Fruit fly (Drosophila melanogaster) whole organism, embryonic: ENCODE measurements around the gene TwdlF.

ENCODE experiments used
- Aef1 ChIP-seq: fragments of 200-800 bp; sonication (Bioruptor generic); IDR thresholded peaks from 3 replicates; pipeline ENCODE4 v1.3.6; 2022; ENCODE audit warnings: missing biosample characterization, missing genetic modification characterization
- Bgb ChIP-seq: fragments of 200-800 bp; sonication (Bioruptor generic); IDR thresholded peaks from 2 replicates; pipeline ENCODE4 v1.3.6; 2022; ENCODE audit warnings: missing biosample characterization, missing genetic modification characterization; ENCODE audit not compliant: partially characterized antibody
- BtbVII ChIP-seq: fragments of 200-800 bp; sonication (Bioruptor generic); optimal IDR thresholded peaks from 3 replicates; lab custom pipeline; 2017; ENCODE audit warnings: missing biosample characterization, mild to moderate bottlenecking, missing genetic modification characterization
- CG10267 ChIP-seq: fragments of 200-800 bp; sonication (Bioruptor generic); optimal IDR thresholded peaks from 2 replicates; lab custom pipeline; 2018; ENCODE audit warnings: missing biosample characterization, mild to moderate bottlenecking, missing genetic modification characterization, moderate library complexity
- CG10543 ChIP-seq: fragments of 200-800 bp; sonication (Bioruptor generic); optimal IDR thresholded peaks from 3 replicates; lab custom pipeline; 2017; ENCODE audit warnings: missing biosample characterization, mild to moderate bottlenecking, missing genetic modification characterization, moderate library complexity
- CG11093 ChIP-seq: fragments of 200-800 bp; sonication (Bioruptor generic); IDR thresholded peaks from 3 replicates; pipeline ENCODE4 v1.3.6; 2022; ENCODE audit warnings: missing biosample characterization, missing genetic modification characterization
- CG11504 ChIP-seq: fragments of 200-800 bp; sonication (Bioruptor generic); optimal IDR thresholded peaks from 3 replicates; lab custom pipeline; 2019; ENCODE audit warnings: missing biosample characterization, mild to moderate bottlenecking, missing genetic modification characterization, moderate library complexity
- CG11560 ChIP-seq: fragments of 200-800 bp; sonication (Bioruptor generic); IDR thresholded peaks from 3 replicates; pipeline ENCODE4 v1.3.6; 2022; ENCODE audit warnings: missing biosample characterization, missing genetic modification characterization
- CG12104 ChIP-seq: fragments of 200-800 bp; sonication (Bioruptor generic); optimal IDR thresholded peaks from 3 replicates; lab custom pipeline; 2016; ENCODE audit warnings: missing biosample characterization, missing genetic modification characterization
- CG13424 ChIP-seq: fragments of 200-800 bp; sonication (Bioruptor generic); optimal IDR thresholded peaks from 2 replicates; lab custom pipeline; 2019; ENCODE audit warnings: missing biosample characterization, mild to moderate bottlenecking, missing genetic modification characterization, moderate library complexity
- CG13624 ChIP-seq: fragments of 200-800 bp; sonication (Bioruptor generic); optimal IDR thresholded peaks from 2 replicates; lab custom pipeline; 2016; ENCODE audit warnings: missing biosample characterization, missing genetic modification characterization
- CG14860 ChIP-seq: fragments of 200-800 bp; sonication (Bioruptor generic); IDR thresholded peaks from 3 replicates; pipeline ENCODE4 v1.3.6; 2022; ENCODE audit warnings: missing biosample characterization, missing genetic modification characterization; ENCODE audit not compliant: partially characterized antibody
- CG16813 ChIP-seq: fragments of 200-800 bp; sonication (Bioruptor generic); IDR thresholded peaks from 3 replicates; pipeline ENCODE4 v1.3.6; 2022; ENCODE audit warnings: missing biosample characterization, missing genetic modification characterization; ENCODE audit not compliant: partially characterized antibody
- CG16815 ChIP-seq: fragments of 200-800 bp; sonication (Bioruptor generic); optimal IDR thresholded peaks from 3 replicates; lab custom pipeline; 2017; ENCODE audit warnings: missing biosample characterization, mild to moderate bottlenecking, missing genetic modification characterization
- CG17385 ChIP-seq: fragments of 200-800 bp; sonication (Bioruptor generic); optimal IDR thresholded peaks from 3 replicates; lab custom pipeline; 2018; ENCODE audit warnings: missing biosample characterization, mild to moderate bottlenecking, missing genetic modification characterization
- CG17612 ChIP-seq: fragments of 200-800 bp; sonication (Bioruptor generic); IDR thresholded peaks from 2 replicates; pipeline ENCODE4 v1.3.6; 2022; ENCODE audit warnings: missing biosample characterization, missing genetic modification characterization
- CG18764 ChIP-seq: fragments of 200-800 bp; sonication (Bioruptor generic); optimal IDR thresholded peaks from 3 replicates; lab custom pipeline; 2016; ENCODE audit warnings: missing biosample characterization, missing genetic modification characterization
- CG2120 ChIP-seq: fragments of 200-800 bp; sonication (Bioruptor generic); optimal IDR thresholded peaks from 3 replicates; lab custom pipeline; 2016; ENCODE audit warnings: missing biosample characterization, missing genetic modification characterization
- CG30403 ChIP-seq: fragments of 200-800 bp; sonication (Bioruptor generic); optimal IDR thresholded peaks from 3 replicates; lab custom pipeline; 2016; ENCODE audit warnings: missing biosample characterization, missing genetic modification characterization
- CG3838 ChIP-seq: fragments of 200-800 bp; sonication (Bioruptor generic); optimal IDR thresholded peaks from 3 replicates; lab custom pipeline; 2016; ENCODE audit warnings: missing biosample characterization, missing genetic modification characterization
- CG4328 ChIP-seq: fragments of 200-800 bp; sonication (Bioruptor generic); optimal IDR thresholded peaks from 3 replicates; lab custom pipeline; 2017; ENCODE audit warnings: missing biosample characterization, missing genetic modification reagents, missing genetic modification characterization
- CG43689 ChIP-seq: fragments of 200-800 bp; sonication (Bioruptor generic); IDR thresholded peaks from 2 replicates; pipeline ENCODE4 v1.3.6; 2022; ENCODE audit warnings: missing biosample characterization, missing genetic modification characterization
- CG4854 ChIP-seq: fragments of 200-800 bp; sonication (Bioruptor generic); optimal IDR thresholded peaks from 2 replicates; lab custom pipeline; 2016; ENCODE audit warnings: missing biosample characterization, missing genetic modification characterization, inconsistent platforms
- CG5953 ChIP-seq: fragments of 200-800 bp; sonication (Bioruptor generic); IDR thresholded peaks from 2 replicates; pipeline ENCODE4 v1.3.6; 2022; ENCODE audit warnings: missing biosample characterization, missing genetic modification characterization
- CG7745 ChIP-seq: fragments of 200-800 bp; sonication (Bioruptor generic); optimal IDR thresholded peaks from 2 replicates; lab custom pipeline; 2018; ENCODE audit warnings: missing biosample characterization, mild to moderate bottlenecking, missing genetic modification characterization, moderate library complexity
- CG7839 ChIP-seq: fragments of 200-800 bp; sonication (Bioruptor generic); optimal IDR thresholded peaks from 3 replicates; lab custom pipeline; 2018; ENCODE audit warnings: missing biosample characterization, mild to moderate bottlenecking, missing genetic modification characterization, moderate library complexity
- D ChIP-seq, 2 experiments: fragments of 200-800 bp in 1 of 2; fragments of >200 bp in 1 of 2; sonication (Bioruptor generic) in 1 of 2; optimal IDR thresholded peaks; 2 replicates in 1 of 2; 3 replicates in 1 of 2; lab custom pipeline; 2017; ENCODE audit warnings: mild to moderate bottlenecking in 1 of 2, missing biosample characterization in 1 of 2, missing genetic modification characterization in 1 of 2, missing genetic modification reagents in 1 of 2
- E2f2 ChIP-seq: fragments of 200-800 bp; sonication (Bioruptor generic); IDR thresholded peaks from 2 replicates; pipeline ENCODE4 v1.3.6; 2022; ENCODE audit warnings: missing biosample characterization, missing genetic modification characterization
- Eip74EF ChIP-seq, 2 experiments: fragments of 200-800 bp in 1 of 2; fragments of >200 bp in 1 of 2; sonication (Bioruptor generic) in 1 of 2; optimal IDR thresholded peaks; 2 replicates each; lab custom pipeline; 2017 to 2019; ENCODE audit warnings: missing biosample characterization in 2 of 2, missing genetic modification characterization in 2 of 2, mild to moderate bottlenecking in 1 of 2, moderate library complexity in 1 of 2
- GATAe ChIP-seq: fragments of 200-800 bp; sonication (Bioruptor generic); conservative IDR thresholded peaks from 2 replicates; pipeline ENCODE4 v1.3.6; 2022; ENCODE audit warnings: missing biosample characterization, missing genetic modification characterization
- Gsc ChIP-seq: fragments of 200-800 bp; sonication (Bioruptor generic); IDR thresholded peaks from 2 replicates; pipeline ENCODE4 v1.3.6; 2022; ENCODE audit warnings: missing biosample characterization, missing genetic modification characterization
- HmgZ ChIP-seq: fragments of 200-800 bp; sonication (Bioruptor generic); optimal IDR thresholded peaks from 2 replicates; lab custom pipeline; 2018; ENCODE audit warnings: missing biosample characterization, mild to moderate bottlenecking, missing genetic modification characterization
- Hr39 ChIP-seq: fragments of >200 bp; optimal IDR thresholded peaks from 2 replicates; lab custom pipeline; 2017
- Oaz ChIP-seq: fragments of 200-800 bp; sonication (Bioruptor generic); IDR thresholded peaks from 2 replicates; pipeline ENCODE4 v1.3.6; 2022; ENCODE audit warnings: missing biosample characterization, missing genetic modification characterization
- ase ChIP-seq: fragments of 200-800 bp; sonication (Bioruptor generic); IDR thresholded peaks from 3 replicates; pipeline ENCODE4 v1.3.6; 2022; ENCODE audit warnings: missing biosample characterization, missing genetic modification characterization
- ato ChIP-seq: fragments of 200-800 bp; sonication (Bioruptor generic); IDR thresholded peaks from 2 replicates; pipeline ENCODE4 v1.3.6; 2022; ENCODE audit warnings: missing biosample characterization, missing genetic modification characterization; ENCODE audit not compliant: partially characterized antibody
- bcd ChIP-seq: fragments of 200-800 bp; sonication (Bioruptor generic); optimal IDR thresholded peaks from 2 replicates; lab custom pipeline; 2017; ENCODE audit warnings: missing biosample characterization, mild to moderate bottlenecking, missing genetic modification characterization
- bsh ChIP-seq, 2 experiments: fragments of 200-800 bp; sonication (Bioruptor generic); optimal IDR thresholded peaks; 2 replicates each; lab custom pipeline; 2017 to 2018; ENCODE audit warnings: mild to moderate bottlenecking in 2 of 2, missing biosample characterization in 2 of 2, missing genetic modification characterization in 2 of 2, moderate library complexity in 1 of 2
- corto ChIP-seq: fragments of 200-800 bp; sonication (Bioruptor generic); optimal IDR thresholded peaks from 2 replicates; lab custom pipeline; 2016; ENCODE audit warnings: missing biosample characterization, mild to moderate bottlenecking, missing genetic modification characterization, moderate library complexity
- dati ChIP-seq: fragments of 200-800 bp; sonication (Bioruptor generic); IDR thresholded peaks from 2 replicates; pipeline ENCODE4 v1.3.6; 2022; ENCODE audit warnings: missing biosample characterization, missing genetic modification characterization
- fd102C ChIP-seq: fragments of 200-800 bp; sonication (Bioruptor generic); optimal IDR thresholded peaks from 2 replicates; lab custom pipeline; 2018; ENCODE audit warnings: missing biosample characterization, mild to moderate bottlenecking, missing genetic modification characterization, moderate library complexity
- fu2 ChIP-seq: fragments of 200-800 bp; sonication (Bioruptor generic); optimal IDR thresholded peaks from 2 replicates; lab custom pipeline; 2016; ENCODE audit warnings: missing biosample characterization, missing genetic modification characterization
- ken ChIP-seq: fragments of 200-800 bp; sonication (Bioruptor generic); IDR thresholded peaks from 3 replicates; pipeline ENCODE4 v1.3.6; 2022; ENCODE audit warnings: missing biosample characterization, missing genetic modification characterization
- lilli ChIP-seq: fragments of 200-800 bp; sonication (Bioruptor generic); optimal IDR thresholded peaks from 3 replicates; lab custom pipeline; 2016; ENCODE audit warnings: missing biosample characterization, missing genetic modification characterization
- schlank ChIP-seq: fragments of 200-800 bp; sonication (Bioruptor generic); optimal IDR thresholded peaks from 2 replicates; lab custom pipeline; 2018; ENCODE audit warnings: missing biosample characterization, mild to moderate bottlenecking, missing genetic modification characterization
- seq ChIP-seq: fragments of 200-800 bp; sonication (Bioruptor generic); IDR thresholded peaks from 2 replicates; pipeline ENCODE4 v1.3.6; 2022; ENCODE audit warnings: missing biosample characterization, missing genetic modification characterization
- sr ChIP-seq: fragments of 200-800 bp; sonication (Bioruptor generic); IDR thresholded peaks from 3 replicates; pipeline ENCODE4 v1.3.6; 2022; ENCODE audit warnings: missing biosample characterization, missing genetic modification characterization
- ssp ChIP-seq: fragments of 200-800 bp; sonication (Bioruptor generic); IDR thresholded peaks from 2 replicates; pipeline ENCODE4 v1.3.6; 2022; ENCODE audit warnings: missing biosample characterization, missing genetic modification characterization
- toy ChIP-seq: fragments of 200-800 bp; sonication (Bioruptor generic); IDR thresholded peaks from 2 replicates; pipeline ENCODE4 v1.3.6; 2022; ENCODE audit warnings: missing biosample characterization, missing genetic modification characterization
- trem ChIP-seq: fragments of 200-800 bp; optimal IDR thresholded peaks from 3 replicates; lab custom pipeline; 2019; ENCODE audit warnings: missing biosample characterization, mild to moderate bottlenecking, missing genetic modification characterization, moderate library complexity
- zfh1 ChIP-seq: fragments of 200-800 bp; sonication (Bioruptor generic); IDR thresholded peaks from 3 replicates; pipeline ENCODE4 v1.3.6; 2022; ENCODE audit warnings: missing biosample characterization, missing genetic modification characterization

TwdlF gene

DNA sequence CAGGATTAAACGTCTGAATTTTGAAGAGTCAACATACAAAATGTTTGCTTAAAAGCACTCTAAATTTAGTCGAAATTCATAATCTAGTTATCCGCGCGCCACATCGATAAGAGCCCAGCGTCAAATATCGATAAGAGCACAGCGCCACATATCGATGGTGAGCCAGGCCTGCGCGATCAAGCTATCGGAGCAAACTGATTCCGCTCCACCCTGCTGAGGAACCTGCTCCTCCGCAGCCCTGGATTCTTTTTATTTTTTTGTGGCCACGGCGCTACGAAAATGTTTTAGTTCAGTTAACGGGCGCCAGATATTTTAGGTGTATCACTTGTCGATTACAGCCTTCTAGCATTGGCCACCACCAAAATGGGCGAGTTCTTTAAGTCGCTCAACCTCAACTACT is 26.0 kb upstream of the TwdlF start (continued):
- TF ChIP-seq CG17612 (GFP tag; lab: Robert Waterston, UW) (no peak), toy (GFP tag; lab: Robert Waterston, UW) (no peak), corto (GFP tag; lab: Kevin White, UChicago) (no peak), CG7745 (tag; lab: Kevin White, UChicago) (no peak), bsh (GFP tag; optimal IDR thresholded peaks at IDR 0.05; lab: Kevin White, UChicago) (no peak), Gsc (GFP tag; lab: Robert Waterston, UW) (no peak), CG2120 (peak; percentile 64), CG11560 (tag; lab: Robert Waterston, UW) (no peak), ken (GFP tag; lab: Robert Waterston, UW) (no peak), CG12104 (GFP tag; lab: Kevin White, UChicago) (no peak), D (optimal IDR thresholded peaks at IDR 0.05; lab: Kevin White, UChicago) (peak; percentile 14), D (GFP tag; optimal IDR thresholded peaks at IDR 0.05; lab: Kevin White, UChicago) (no peak), CG30403 (peak; percentile 25), zfh1 (GFP tag; lab: Robert Waterston, UW) (peak; percentile 62; the same call in 1 of the 3 replicates), sr (GFP tag; lab: Robert Waterston, UW) (no peak), CG5953 (no peak), fd102C (GFP tag; lab: Kevin White, UChicago) (no peak), CG43689 (no peak), GATAe (GFP tag; lab: Robert Waterston, UW) (no peak), HmgZ (tag; lab: Kevin White, UChicago) (peak; percentile 74), trem (tag; lab: Kevin White, UChicago) (peak; percentile 69), BtbVII (no peak), bcd (GFP tag; lab: Kevin White, UChicago) (peak; percentile 36), ase (GFP tag; lab: Robert Waterston, UW) (no peak), Hr39 (no peak), Oaz (GFP tag; lab: Robert Waterston, UW) (no peak), CG10267 (tag; lab: Kevin White, UChicago) (peak; percentile 45), ato (GFP tag; lab: Robert Waterston, UW) (peak; percentile 97), CG7839 (tag; lab: Kevin White, UChicago) (no peak), dati (no peak), CG14860 (GFP tag; lab: Robert Waterston, UW) (peak; percentile 96), CG16815 (no peak), CG11093 (GFP tag; lab: Robert Waterston, UW) (no peak), CG13624 (GFP tag; lab: Kevin White, UChicago) (peak; percentile 70), CG10543 (GFP tag; lab: Kevin White, UChicago) (no peak), CG4328 (GFP tag; lab: Kevin White, UChicago) (no peak), Aef1 (GFP tag; lab: Robert Waterston, UW) (no peak), CG11504 (tag; lab: Kevin White, UChicago) (no peak), schlank (tag; lab: Kevin White, UChicago) (no peak), ssp (peak; percentile 48; the same call in 1 of the 2 replicates), CG17385 (GFP tag; lab: Kevin White, UChicago) (no peak), Eip74EF (GFP tag; optimal IDR thresholded peaks at IDR 0.05; lab: Kevin White, UChicago) (no peak), E2f2 (peak; percentile 99), CG4854 (GFP tag; lab: Kevin White, UChicago) (no peak), lilli (GFP tag; lab: Kevin White, UChicago) (peak; percentile 56), Bgb (GFP tag; lab: Robert Waterston, UW) (peak; percentile 100), CG18764 (GFP tag; lab: Kevin White, UChicago) (no peak), seq (GFP tag; lab: Robert Waterston, UW) (no peak), CG13424 (peak; percentile 14), fu2 (peak; percentile 54), CG3838 (GFP tag; lab: Kevin White, UChicago) (no peak), CG16813 (GFP tag; lab: Robert Waterston, UW) (peak; percentile 98)
